Fruit fly (Drosophila melanogaster) whole organism, embryonic: ENCODE data around the gene Slmap.

Experiments used
- Atf3 ChIP-seq: fragments of 200-800 bp; sonication (Bioruptor generic); optimal IDR thresholded peaks from 3 replicates; lab custom pipeline; 2016; ENCODE audit warnings: missing biosample characterization, missing genetic modification characterization
- Awh ChIP-seq: fragments of 200-800 bp; sonication (Bioruptor generic); IDR thresholded peaks from 2 replicates; pipeline ENCODE4, ENCODE4 v1.3.6; 2022; ENCODE audit warnings: missing biosample characterization, missing genetic modification characterization
- C15 ChIP-seq: fragments of 200-800 bp; sonication (Bioruptor generic); IDR thresholded peaks from 3 replicates; pipeline ENCODE4 v1.3.6; 2022; ENCODE audit warnings: missing biosample characterization, missing genetic modification characterization
- CG11247 ChIP-seq: fragments of 200-800 bp; sonication (Bioruptor generic); IDR thresholded peaks from 2 replicates; pipeline ENCODE4 v1.3.6; 2022; ENCODE audit warnings: missing biosample characterization, missing genetic modification characterization
- CG13424 ChIP-seq: fragments of 200-800 bp; sonication (Bioruptor generic); optimal IDR thresholded peaks from 2 replicates; lab custom pipeline; 2019; ENCODE audit warnings: missing biosample characterization, mild to moderate bottlenecking, missing genetic modification characterization, moderate library complexity
- CG14965 ChIP-seq: fragments of 200-800 bp; sonication (Bioruptor generic); optimal IDR thresholded peaks from 2 replicates; lab custom pipeline; 2016; ENCODE audit warnings: missing biosample characterization, missing genetic modification characterization, borderline replicate concordance
- CG15269 ChIP-seq: fragments of 200-800 bp; sonication (Bioruptor generic); optimal IDR thresholded peaks from 2 replicates; lab custom pipeline; 2018; ENCODE audit warnings: missing biosample characterization, mild to moderate bottlenecking, missing genetic modification characterization, moderate library complexity
- CG16779 ChIP-seq: fragments of 200-800 bp; sonication (Bioruptor generic); IDR thresholded peaks from 2 replicates; pipeline ENCODE4 v1.3.6; 2022; ENCODE audit warnings: missing biosample characterization, missing genetic modification characterization
- CG16813 ChIP-seq: fragments of 200-800 bp; sonication (Bioruptor generic); IDR thresholded peaks from 3 replicates; pipeline ENCODE4 v1.3.6; 2022; ENCODE audit warnings: missing biosample characterization, missing genetic modification characterization; ENCODE audit not compliant: partially characterized antibody
- CG16815 ChIP-seq: fragments of 200-800 bp; sonication (Bioruptor generic); optimal IDR thresholded peaks from 3 replicates; lab custom pipeline; 2017; ENCODE audit warnings: missing biosample characterization, mild to moderate bottlenecking, missing genetic modification characterization
- CG17186 ChIP-seq: fragments of 200-800 bp; sonication (Bioruptor generic); optimal IDR thresholded peaks from 3 replicates; lab custom pipeline; 2017; ENCODE audit warnings: missing biosample characterization, missing genetic modification reagents, missing genetic modification characterization
- CG18011 ChIP-seq: fragments of 200-800 bp; sonication (Bioruptor generic); optimal IDR thresholded peaks from 2 replicates; lab custom pipeline; 2017; ENCODE audit warnings: missing biosample characterization, missing genetic modification characterization, mild to moderate bottlenecking, moderate library complexity, missing genotype
- CG31441 ChIP-seq: fragments of 200-800 bp; sonication (Bioruptor generic); IDR thresholded peaks from 2 replicates; pipeline ENCODE4 v1.3.6; 2022; ENCODE audit warnings: missing biosample characterization, missing genetic modification characterization
- CG34224 ChIP-seq: fragments of 200-800 bp; sonication (Bioruptor generic); IDR thresholded peaks from 3 replicates; pipeline ENCODE4 v1.3.6; 2022; ENCODE audit warnings: missing biosample characterization, missing genetic modification characterization; ENCODE audit not compliant: partially characterized antibody
- CG4282 ChIP-seq: fragments of 200-800 bp; sonication (Bioruptor generic); optimal IDR thresholded peaks from 2 replicates; lab custom pipeline; 2016; ENCODE audit warnings: missing biosample characterization, missing genetic modification characterization
- CG4617 ChIP-seq: fragments of 200-800 bp; sonication (Bioruptor generic); optimal IDR thresholded peaks from 3 replicates; lab custom pipeline; 2016; ENCODE audit warnings: missing biosample characterization, missing genetic modification characterization, borderline replicate concordance
- CG4820 ChIP-seq: fragments of 200-800 bp; sonication (Bioruptor generic); optimal IDR thresholded peaks from 3 replicates; lab custom pipeline; 2016; ENCODE audit warnings: missing biosample characterization, missing genetic modification characterization
- CG4854 ChIP-seq: fragments of 200-800 bp; sonication (Bioruptor generic); optimal IDR thresholded peaks from 2 replicates; lab custom pipeline; 2016; ENCODE audit warnings: missing biosample characterization, missing genetic modification characterization, inconsistent platforms
- CG5953 ChIP-seq: fragments of 200-800 bp; sonication (Bioruptor generic); IDR thresholded peaks from 2 replicates; pipeline ENCODE4 v1.3.6; 2022; ENCODE audit warnings: missing biosample characterization, missing genetic modification characterization
- CG8290 ChIP-seq, 3 experiments: fragments of 200-800 bp; sonication (Bioruptor generic); optimal IDR thresholded peaks; 2 replicates each; lab custom pipeline; 2016 to 2019; ENCODE audit warnings: missing biosample characterization in 3 of 3, missing genetic modification characterization in 3 of 3, mild to moderate bottlenecking in 2 of 3, moderate library complexity in 1 of 3
- CG8765 ChIP-seq: fragments of 200-800 bp; sonication (Bioruptor generic); IDR thresholded peaks from 2 replicates; pipeline ENCODE4 v1.3.6; 2022; ENCODE audit warnings: missing biosample characterization, missing genetic modification characterization
- CG9609 ChIP-seq: fragments of 200-800 bp; sonication (Bioruptor generic); optimal IDR thresholded peaks from 3 replicates; lab custom pipeline; 2016; ENCODE audit warnings: missing biosample characterization, missing genetic modification characterization
- CG9932 ChIP-seq: fragments of 200-800 bp; sonication (Bioruptor generic); IDR thresholded peaks from 2 replicates; pipeline ENCODE4 v1.3.6; 2022; ENCODE audit warnings: missing biosample characterization, missing genetic modification characterization
- Deaf1 ChIP-seq: fragments of 200-800 bp; optimal IDR thresholded peaks from 3 replicates; lab custom pipeline; 2019; ENCODE audit warnings: missing biosample characterization, mild to moderate bottlenecking, missing genetic modification characterization, moderate library complexity
- Dfd ChIP-seq, 2 experiments: fragments of >200 bp; optimal IDR thresholded peaks; 2 replicates each; lab custom pipeline; 2017; ENCODE audit warnings: missing biosample characterization in 2 of 2, missing genetic modification characterization in 2 of 2
- Dip3 ChIP-seq: fragments of 200-800 bp; sonication (Bioruptor generic); optimal IDR thresholded peaks from 3 replicates; lab custom pipeline; 2016; ENCODE audit warnings: missing biosample characterization, missing genetic modification characterization
- H15 ChIP-seq: fragments of 200-800 bp; sonication (Bioruptor generic); IDR thresholded peaks from 3 replicates; pipeline ENCODE4 v1.3.6; 2022; ENCODE audit warnings: missing biosample characterization, missing genetic modification characterization
- Hsf ChIP-seq: fragments of 200-800 bp; sonication (Bioruptor generic); optimal IDR thresholded peaks from 3 replicates; lab custom pipeline; 2016; ENCODE audit warnings: missing biosample characterization, missing genetic modification characterization
- Jarid2 ChIP-seq: fragments of 200-800 bp; sonication (Bioruptor generic); optimal IDR thresholded peaks from 3 replicates; lab custom pipeline; 2017; ENCODE audit warnings: mild to moderate bottlenecking, missing biosample characterization, missing genetic modification reagents, missing genetic modification characterization
- Lpt ChIP-seq: fragments of >200 bp; optimal IDR thresholded peaks from 2 replicates; lab custom pipeline; 2018; ENCODE audit warnings: missing biosample characterization, missing genetic modification characterization
- Max ChIP-seq: fragments of 200-800 bp; sonication (Bioruptor generic); optimal IDR thresholded peaks from 2 replicates; lab custom pipeline; 2016; ENCODE audit warnings: missing biosample characterization, mild to moderate bottlenecking, missing genetic modification characterization
- Pdp1 ChIP-seq, 2 experiments: fragments of 200-800 bp; sonication (Bioruptor generic); optimal IDR thresholded peaks; 3 replicates each; lab custom pipeline; 2016; ENCODE audit warnings: missing biosample characterization in 2 of 2, missing genetic modification characterization in 2 of 2, mild to moderate bottlenecking in 1 of 2, moderate library complexity in 1 of 2
- Rfx ChIP-seq: fragments of 200-800 bp; sonication (Bioruptor generic); IDR thresholded peaks from 2 replicates; pipeline ENCODE4 v1.3.6; 2022; ENCODE audit warnings: missing biosample characterization, missing genetic modification characterization
- Xrp1 ChIP-seq: fragments of 200-800 bp; sonication (Bioruptor generic); IDR thresholded peaks from 2 replicates; pipeline ENCODE4 v1.3.6; 2022; ENCODE audit warnings: missing biosample characterization, missing genetic modification characterization
- ara ChIP-seq: fragments of 200-800 bp; sonication (Bioruptor generic); IDR thresholded peaks from 2 replicates; pipeline ENCODE4 v1.3.6; 2022; ENCODE audit warnings: missing biosample characterization, missing genetic modification characterization
- bigmax ChIP-seq: fragments of 200-800 bp; sonication (Bioruptor generic); optimal IDR thresholded peaks from 2 replicates; lab custom pipeline; 2018; ENCODE audit warnings: missing biosample characterization, mild to moderate bottlenecking, missing genetic modification characterization
- bowl ChIP-seq: fragments of 200-800 bp; sonication (Bioruptor generic); IDR thresholded peaks from 2 replicates; pipeline ENCODE4 v1.3.6; 2022; ENCODE audit warnings: missing biosample characterization, missing genetic modification characterization
- cas ChIP-seq: fragments of 200-800 bp; sonication (Bioruptor generic); IDR thresholded peaks from 2 replicates; pipeline ENCODE4 v1.3.6; 2022; ENCODE audit warnings: missing biosample characterization, missing genetic modification characterization
- crp ChIP-seq, 2 experiments: fragments of 200-800 bp; sonication (Bioruptor generic); optimal IDR thresholded peaks; 2 replicates in 1 of 2; 3 replicates in 1 of 2; lab custom pipeline; 2017; ENCODE audit warnings: missing biosample characterization in 2 of 2, missing genetic modification characterization in 2 of 2, mild to moderate bottlenecking in 1 of 2, moderate library complexity in 1 of 2
- dan ChIP-seq: fragments of 200-800 bp; sonication (Bioruptor generic); IDR thresholded peaks from 2 replicates; pipeline ENCODE4 v1.3.6; 2022; ENCODE audit warnings: missing biosample characterization, missing genetic modification characterization
- dmrt11E ChIP-seq: fragments of 200-800 bp; sonication (Bioruptor generic); optimal IDR thresholded peaks from 3 replicates; lab custom pipeline; 2018; ENCODE audit warnings: missing biosample characterization, mild to moderate bottlenecking, missing genetic modification characterization, moderate library complexity
- dpn ChIP-seq, 2 experiments: fragments of 200-800 bp; sonication (Bioruptor generic); optimal IDR thresholded peaks; 3 replicates each; lab custom pipeline; 2016; ENCODE audit warnings: missing biosample characterization in 2 of 2, missing genetic modification characterization in 2 of 2
- ems ChIP-seq: fragments of 200-800 bp; sonication (Bioruptor generic); optimal IDR thresholded peaks from 3 replicates; lab custom pipeline; 2016; ENCODE audit warnings: missing biosample characterization, missing genetic modification characterization
- esg ChIP-seq: fragments of 200-800 bp; sonication (Bioruptor generic); conservative IDR thresholded peaks from 2 replicates; pipeline ENCODE4 v1.3.6; 2022; ENCODE audit warnings: missing biosample characterization, missing genetic modification characterization
- gem ChIP-seq: fragments of 200-800 bp; sonication (Bioruptor generic); optimal IDR thresholded peaks from 2 replicates; lab custom pipeline; 2019; ENCODE audit warnings: missing biosample characterization, mild to moderate bottlenecking, missing genetic modification characterization, moderate library complexity
- sisA ChIP-seq: fragments of 200-800 bp; sonication (Bioruptor generic); IDR thresholded peaks from 2 replicates; pipeline ENCODE4 v1.3.6; 2022; ENCODE audit warnings: missing biosample characterization, missing genetic modification characterization
- sug ChIP-seq: fragments of 200-800 bp; optimal IDR thresholded peaks from 2 replicates; lab custom pipeline; 2019; ENCODE audit warnings: missing biosample characterization, mild to moderate bottlenecking, missing genetic modification characterization, moderate library complexity
- toy ChIP-seq: fragments of 200-800 bp; sonication (Bioruptor generic); IDR thresholded peaks from 2 replicates; pipeline ENCODE4 v1.3.6; 2022; ENCODE audit warnings: missing biosample characterization, missing genetic modification characterization
- ttk ChIP-seq: fragments of 200-800 bp; sonication (Bioruptor generic); IDR thresholded peaks from 2 replicates; pipeline ENCODE4 v2.1.2; 2022; ENCODE audit warnings: missing biosample characterization, missing genetic modification characterization
- wek ChIP-seq: fragments of 200-800 bp; sonication (Bioruptor generic); optimal IDR thresholded peaks from 3 replicates; lab custom pipeline; 2018; ENCODE audit warnings: missing biosample characterization, mild to moderate bottlenecking, missing genetic modification characterization, moderate library complexity

Gene Slmap

DNA sequence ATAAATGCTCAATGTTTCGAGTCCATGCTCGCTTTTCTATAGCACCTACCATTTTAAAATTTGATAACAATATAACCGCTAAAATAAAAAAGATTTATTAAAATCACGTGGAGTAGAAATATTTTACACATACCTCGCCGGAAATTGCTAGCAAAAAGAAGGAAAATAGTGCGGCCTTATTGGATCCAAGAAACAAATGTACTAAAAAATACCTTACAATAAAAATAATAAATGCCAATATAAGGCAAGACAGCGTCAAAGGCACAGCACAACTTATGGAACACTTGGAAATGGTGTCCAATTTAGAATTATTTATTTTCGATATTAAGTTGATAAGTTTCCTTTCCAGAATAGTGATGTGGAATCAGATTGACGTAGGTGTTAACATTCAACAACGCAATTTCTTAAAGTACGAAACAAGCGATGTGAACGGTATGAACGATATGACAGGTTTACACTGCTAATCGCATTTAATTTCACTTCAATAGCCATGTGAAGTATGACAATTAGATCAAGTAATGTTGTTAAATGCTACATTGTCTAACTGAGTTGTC is 42.3 kb upstream of the Slmap start, which contains the start of gene RpL5 (continued):
- no peak for TF ChIP-seq CG15269
- no peak for TF ChIP-seq dan (GFP tag; lab: Robert Waterston, UW)
- TF ChIP-seq CG16815 (GFP tag; lab: Kevin White, UChicago): no peak
- peak in 1 of 2 experiments; percentile 3 for TF ChIP-seq Pdp1 (GFP tag; optimal IDR thresholded peaks at IDR 0.05; lab: Kevin White, UChicago)
- TF ChIP-seq Awh (GFP tag; lab: Robert Waterston, UW): no peak
- TF ChIP-seq Lpt (GFP tag; lab: Kevin White, UChicago): no peak
- peak; percentile 21 for TF ChIP-seq CG13424 (tag; lab: Kevin White, UChicago)
- TF ChIP-seq wek (GFP tag; lab: Kevin White, UChicago): no peak
- no peak for TF ChIP-seq ara (GFP tag; lab: Robert Waterston, UW)
- peak; percentile 54 for TF ChIP-seq CG8290 (GFP tag; optimal IDR thresholded peaks at IDR 0.05; lab: Kevin White, UChicago)
- TF ChIP-seq CG8290 (tag; optimal IDR thresholded peaks at IDR 0.05; lab: Kevin White, UChicago): peak in 1 of 2 experiments; percentile 45
- no peak for TF ChIP-seq CG18011 (GFP tag; lab: Kevin White, UChicago)
- TF ChIP-seq ems: no peak
- TF ChIP-seq Atf3 (GFP tag; lab: Kevin White, UChicago): peak; percentile 31
- TF ChIP-seq CG34224 (GFP tag; lab: Robert Waterston, UW): no peak
- no peak for TF ChIP-seq sisA (GFP tag; lab: Robert Waterston, UW)
- peak; percentile 19 for TF ChIP-seq sug (tag; lab: Kevin White, UChicago)
- TF ChIP-seq cas (GFP tag; lab: Robert Waterston, UW): no peak
- TF ChIP-seq dmrt11E (tag; lab: Kevin White, UChicago): peak; percentile 56
- TF ChIP-seq bowl: no peak
- peak; percentile 0 for TF ChIP-seq Dip3
- no peak for TF ChIP-seq dpn (GFP tag; optimal IDR thresholded peaks at IDR 0.05; lab: Kevin White, UChicago)
- no peak for TF ChIP-seq bigmax (GFP tag; lab: Kevin White, UChicago)
- TF ChIP-seq ttk (GFP tag; lab: Robert Waterston, UW): no peak
- TF ChIP-seq CG4820 (GFP tag; lab: Kevin White, UChicago): peak; percentile 67
- no peak for TF ChIP-seq CG16813 (GFP tag; lab: Robert Waterston, UW)
- no peak for TF ChIP-seq Xrp1 (GFP tag; lab: Robert Waterston, UW)
- peak; percentile 27; the same call in 1 of the 2 replicates for TF ChIP-seq CG31441 (GFP tag; lab: Robert Waterston, UW)
- TF ChIP-seq Dfd (GFP tag; optimal IDR thresholded peaks at IDR 0.05; lab: Kevin White, UChicago): peak in 1 of 2 experiments; percentile 36
- TF ChIP-seq crp (GFP tag; optimal IDR thresholded peaks at IDR 0.05; lab: Kevin White, UChicago): peak in 1 of 2 experiments; percentile 27
- no peak for TF ChIP-seq CG8765
- TF ChIP-seq CG4617 (GFP tag; lab: Kevin White, UChicago): peak; percentile 58
- no peak for TF ChIP-seq CG11247 (GFP tag; lab: Robert Waterston, UW)
- TF ChIP-seq CG4854 (GFP tag; lab: Kevin White, UChicago): no peak
- no peak for TF ChIP-seq CG14965
- TF ChIP-seq CG4282: no peak
- TF ChIP-seq Max (GFP tag; lab: Kevin White, UChicago): no peak
- no peak for TF ChIP-seq CG17186 (GFP tag; lab: Kevin White, UChicago)
- no peak for TF ChIP-seq CG9609 (GFP tag; lab: Kevin White, UChicago)
- TF ChIP-seq Hsf (GFP tag; lab: Kevin White, UChicago): peak; percentile 40
- no peak for TF ChIP-seq esg
- no peak for TF ChIP-seq CG5953
- TF ChIP-seq CG9932 (GFP tag; lab: Robert Waterston, UW): no peak
- TF ChIP-seq gem: peak; percentile 44
- no peak for TF ChIP-seq Deaf1 (tag; lab: Kevin White, UChicago)
- no peak for TF ChIP-seq Jarid2 (GFP tag; lab: Kevin White, UChicago)
- TF ChIP-seq CG16779: no peak
- no peak for TF ChIP-seq C15 (GFP tag; lab: Robert Waterston, UW)
- peak; percentile 68; the same call in 1 of the 2 replicates for TF ChIP-seq Rfx (GFP tag; lab: Robert Waterston, UW)
- no peak for TF ChIP-seq toy (GFP tag; lab: Robert Waterston, UW)
- no peak for TF ChIP-seq H15 (GFP tag; lab: Robert Waterston, UW)
